Worm (Caenorhabditis elegans) whole organism, L2 larva: ENCODE results near the gene srz-99.
A peak's percentile ranks its signal among the peaks of the same experiment; 100 is the strongest.

Experiments
- C34F6.9 ChIP-seq: fragments of 150-350 bp; optimal IDR thresholded peaks from 2 replicates; lab custom pipeline; 2014; ENCODE audit warnings: missing biosample characterization, missing genetic modification characterization
- R02D3.7 ChIP-seq: fragments of 150-350 bp; optimal IDR thresholded peaks from 2 replicates; lab custom pipeline; 2014; ENCODE audit warnings: missing biosample characterization, missing genetic modification characterization
- Y55F3AM.14 ChIP-seq: fragments of 200-800 bp; sonication (Bioruptor generic); optimal IDR thresholded peaks from 2 replicates; lab custom pipeline; 2018; ENCODE audit warnings: mild to moderate bottlenecking, missing genetic modification characterization, missing compliant biosample characterization
- alr-1 ChIP-seq: fragments of 150-350 bp; optimal IDR thresholded peaks from 2 replicates; lab custom pipeline; 2014; ENCODE audit warnings: missing biosample characterization, missing genetic modification characterization
- aly-2 ChIP-seq: fragments of 150-350 bp; optimal IDR thresholded peaks from 2 replicates; lab custom pipeline; 2014; ENCODE audit warnings: missing biosample characterization, missing genetic modification characterization
- ama-1 ChIP-seq: fragments of 150-350 bp; optimal IDR thresholded peaks from 2 replicates; lab custom pipeline; 2018; ENCODE audit warnings: inconsistent platforms
- blmp-1 ChIP-seq: sonication (generic microtip); optimal IDR thresholded peaks from 2 replicates; lab custom pipeline; 2017; ENCODE audit warnings: missing genetic modification characterization, mild to moderate bottlenecking, missing compliant biosample characterization, antibody characterized with exemption, moderate library complexity; ENCODE audit not compliant: insufficient read depth
- crh-2 ChIP-seq: sonication (generic microtip); optimal IDR thresholded peaks from 2 replicates; lab custom pipeline; 2017; ENCODE audit warnings: missing biosample characterization, missing genetic modification characterization
- egl-27 ChIP-seq: sonication (generic microtip); optimal IDR thresholded peaks from 3 replicates; lab custom pipeline; 2017; ENCODE audit warnings: missing biosample characterization, missing genetic modification reagents, missing genetic modification characterization
- elt-1 ChIP-seq: fragments of 150-350 bp; optimal IDR thresholded peaks from 2 replicates; lab custom pipeline; 2014; ENCODE audit warnings: missing biosample characterization, missing genetic modification characterization
- elt-3 ChIP-seq: sonication (generic microtip); optimal IDR thresholded peaks from 2 replicates; lab custom pipeline; 2017; ENCODE audit warnings: missing biosample characterization, missing genetic modification characterization
- fos-1 ChIP-seq: fragments of 150-350 bp; optimal IDR thresholded peaks from 2 replicates; lab custom pipeline; 2014; ENCODE audit warnings: missing biosample characterization, missing genetic modification characterization
- gmeb-1 ChIP-seq: fragments of 150-350 bp; optimal IDR thresholded peaks from 2 replicates; lab custom pipeline; 2014; ENCODE audit warnings: missing biosample characterization, missing genetic modification characterization
- lin-39 ChIP-seq: fragments of 150-350 bp; optimal IDR thresholded peaks from 2 replicates; lab custom pipeline; 2014; ENCODE audit warnings: missing biosample characterization, missing genetic modification reagents, missing genetic modification characterization
- lsy-2 ChIP-seq, 2 experiments: fragments of 150-350 bp in 1 of 2; sonication (generic microtip) in 1 of 2; optimal IDR thresholded peaks; 2 replicates each; lab custom pipeline; 2014 to 2017; ENCODE audit warnings: missing biosample characterization in 2 of 2, missing genetic modification characterization in 2 of 2
- mdl-1 ChIP-seq, 2 experiments: fragments of 150-350 bp in 1 of 2; sonication (generic microtip) in 1 of 2; optimal IDR thresholded peaks; 2 replicates each; lab custom pipeline; 2017; ENCODE audit warnings: missing biosample characterization in 2 of 2, missing genetic modification characterization in 2 of 2
- nhr-12 ChIP-seq: fragments of 150-350 bp; optimal IDR thresholded peaks from 2 replicates; lab custom pipeline; 2014; ENCODE audit warnings: missing biosample characterization, missing genetic modification characterization
- nhr-129 ChIP-seq: fragments of 150-350 bp; optimal IDR thresholded peaks from 2 replicates; lab custom pipeline; 2014; ENCODE audit warnings: missing biosample characterization, missing genetic modification characterization
- nhr-23 ChIP-seq: fragments of 150-350 bp; optimal IDR thresholded peaks from 2 replicates; lab custom pipeline; 2014; ENCODE audit warnings: missing biosample characterization, missing genetic modification reagents, missing genetic modification characterization
- nhr-25 ChIP-seq: fragments of 150-350 bp; sonication (generic microtip); optimal IDR thresholded peaks from 3 replicates; lab custom pipeline; 2014; ENCODE audit warnings: missing biosample characterization, missing genetic modification characterization
- skn-1 ChIP-seq: sonication (generic microtip); optimal IDR thresholded peaks from 2 replicates; lab custom pipeline; 2017; ENCODE audit warnings: missing biosample characterization, missing genetic modification characterization
- sma-3 ChIP-seq: sonication (generic microtip); optimal IDR thresholded peaks from 2 replicates; lab custom pipeline; 2016; ENCODE audit warnings: missing genetic modification reagents, missing genetic modification characterization, missing compliant biosample characterization
- sma-9 ChIP-seq, 2 experiments: fragments of 150-350 bp in 1 of 2; sonication (generic microtip) in 1 of 2; optimal IDR thresholded peaks; 2 replicates each; lab custom pipeline; 2014 to 2016; ENCODE audit warnings: missing genetic modification characterization in 2 of 2, mild to moderate bottlenecking in 1 of 2, missing biosample characterization in 1 of 2, missing compliant biosample characterization in 1 of 2, missing genetic modification reagents in 1 of 2, moderate library complexity in 1 of 2
- snpc-4 ChIP-seq: fragments of 150-350 bp; optimal IDR thresholded peaks from 2 replicates; lab custom pipeline; 2014; ENCODE audit warnings: missing biosample characterization, missing genetic modification characterization
- unc-39 ChIP-seq: fragments of 150-350 bp; optimal IDR thresholded peaks from 2 replicates; lab custom pipeline; 2014; ENCODE audit warnings: missing biosample characterization, missing genetic modification characterization
- unc-62 ChIP-seq: fragments of 150-350 bp; optimal IDR thresholded peaks from 2 replicates; lab custom pipeline; 2014; ENCODE audit warnings: missing biosample characterization, missing genetic modification reagents, missing genetic modification characterization
- zag-1 ChIP-seq: fragments of 150-350 bp; optimal IDR thresholded peaks from 2 replicates; lab custom pipeline; 2014; ENCODE audit warnings: missing biosample characterization, missing genetic modification characterization
- ztf-1 ChIP-seq: fragments of 200-800 bp; sonication (Bioruptor generic); conservative IDR thresholded peaks from 2 replicates; pipeline ENCODE4 v1.3.6; 2022; ENCODE audit warnings: missing genetic modification characterization, missing compliant biosample characterization
- ztf-4 ChIP-seq: fragments of 150-350 bp; optimal IDR thresholded peaks from 2 replicates; lab custom pipeline; 2014; ENCODE audit warnings: missing biosample characterization, missing genetic modification characterization

srz-99 gene

ce11 chrV:16713797-16714196 lies 16.3 kb upstream of the srz-99 start:
- TF ChIP-seq mdl-1 (tag; optimal IDR thresholded peaks at IDR 0.05; lab: Kevin White, UChicago) = no peak
- no peak for TF ChIP-seq Y55F3AM.14 (GFP tag; lab: Kevin White, UChicago)
- TF ChIP-seq skn-1 (tag; lab: Kevin White, UChicago) = no peak
- TF ChIP-seq lsy-2 (tag; optimal IDR thresholded peaks at IDR 0.05; lab: Kevin White, UChicago) = no peak

- no peak for TF ChIP-seq sma-9 (GFP tag; optimal IDR thresholded peaks at IDR 0.05; lab: Kevin White, UChicago)
- TF ChIP-seq sma-9 (tag; optimal IDR thresholded peaks at IDR 0.05; lab: Kevin White, UChicago) = no peak
Observed at ce11 chrV:16716574-16716973, 13.5 kb upstream of the srz-99 start, which contains the start of gene srh-137. Gene srh-137, minus strand, starts transcription at chrV:16716674.

- TF ChIP-seq elt-1 (tag; lab: Kevin White, UChicago) (no peak), Y55F3AM.14 (GFP tag; lab: Kevin White, UChicago) (no peak), elt-3 (tag; lab: Kevin White, UChicago) (no peak), ztf-4 (tag; lab: Kevin White, UChicago) (no peak), nhr-23 (tag; lab: Kevin White, UChicago) (no peak), ama-1 (lab: Kevin White, UChicago) (no peak), nhr-25 (tag; lab: Kevin White, UChicago) (no peak), crh-2 (tag; lab: Kevin White, UChicago) (no peak), nhr-129 (no peak), R02D3.7 (tag; lab: Kevin White, UChicago) (no peak), egl-27 (tag; lab: Kevin White, UChicago) (no peak), blmp-1 (no peak), lsy-2 (tag; optimal IDR thresholded peaks at IDR 0.05; lab: Kevin White, UChicago) (no peak)
Observed at ce11 chrV:16723744-16724143, 6.3 kb upstream of the srz-99 start, which contains the start of gene nhr-112. Gene nhr-112, minus strand, starts transcription at chrV:16723844.

ce11 chrV:16724574-16724973 lies 5.5 kb upstream of the srz-99 start:
- TF ChIP-seq lsy-2 (tag; optimal IDR thresholded peaks at IDR 0.05; lab: Kevin White, UChicago) (no peak), elt-1 (tag; lab: Kevin White, UChicago) (no peak), sma-9 (GFP tag; optimal IDR thresholded peaks at IDR 0.05; lab: Kevin White, UChicago) (peak; percentile 75), sma-9 (tag; optimal IDR thresholded peaks at IDR 0.05; lab: Kevin White, UChicago) (no peak), C34F6.9 (tag; lab: Kevin White, UChicago) (no peak), aly-2 (tag; lab: Kevin White, UChicago) (no peak), nhr-12 (tag; lab: Kevin White, UChicago) (no peak), fos-1 (tag; lab: Kevin White, UChicago) (peak; percentile 41), lin-39 (tag; lab: Kevin White, UChicago) (no peak), elt-3 (tag; lab: Kevin White, UChicago) (no peak), unc-39 (tag; lab: Kevin White, UChicago) (no peak), nhr-129 (peak; percentile 42)

ce11 chrV:16725955-16726354 lies 4.1 kb upstream of the srz-99 start:
- TF ChIP-seq crh-2 (tag; lab: Kevin White, UChicago) (peak; percentile 65), ztf-1 (no peak), fos-1 (tag; lab: Kevin White, UChicago) (peak; percentile 95), gmeb-1 (tag; lab: Kevin White, UChicago) (peak; percentile 16), sma-9 (GFP tag; optimal IDR thresholded peaks at IDR 0.05; lab: Kevin White, UChicago) (peak; percentile 74), sma-9 (tag; optimal IDR thresholded peaks at IDR 0.05; lab: Kevin White, UChicago) (no peak), sma-3 (GFP tag; lab: Kevin White, UChicago) (peak; percentile 31)
- TF ChIP-seq, all 48 proteins: peak for 5

- TF ChIP-seq sma-3 (GFP tag; lab: Kevin White, UChicago) (no peak), zag-1 (no peak), skn-1 (tag; lab: Kevin White, UChicago) (no peak), unc-62 (GFP tag; lab: Kevin White, UChicago) (no peak), alr-1 (tag; lab: Kevin White, UChicago) (no peak), snpc-4 (tag; lab: Kevin White, UChicago) (no peak)
Observed at ce11 chrV:16726915-16727314, 3.1 kb upstream of the srz-99 start, which contains the start of gene T25E12.14. Gene T25E12.14, plus strand, starts transcription at chrV:16727215.
